Worm (Caenorhabditis elegans) whole organism, young adult: ENCODE data around the gene H28G03.3.

Experiments used
- pha-4 ChIP-seq: fragments of 150-350 bp; sonication (generic microtip); optimal IDR thresholded peaks from 2 replicates; lab custom pipeline; 2014; ENCODE audit warnings: missing biosample characterization, missing genetic modification reagents, missing genetic modification characterization
- snpc-4 ChIP-seq, 5 experiments: fragments of 150-350 bp in 1 of 5; sonication (generic microtip) in 4 of 5; optimal IDR thresholded peaks; 2 replicates each; lab custom pipeline; 2014 to 2018; ENCODE audit warnings: missing genetic modification characterization in 5 of 5, missing biosample characterization in 3 of 5, antibody characterized with exemption in 2 of 5, mild to moderate bottlenecking in 2 of 5, missing compliant biosample characterization in 2 of 5, missing genotype in 2 of 5, moderate library complexity in 2 of 5, missing genetic modification reagents in 1 of 5

ce11 chrX:5255320-5255719 is 29.2 kb upstream of the H28G03.3 start:
- TF ChIP-seq pha-4 (tag; lab: Kevin White, UChicago): no peak
- TF ChIP-seq snpc-4 (GFP tag; optimal IDR thresholded peaks at IDR 0.05; lab: Kevin White, UChicago): no peak
- no peak for TF ChIP-seq snpc-4 (tag; optimal IDR thresholded peaks at IDR 0.05; lab: Kevin White, UChicago)
